Worm (Caenorhabditis elegans) whole organism, L3 larva: ENCODE measurements around the gene ztf-7.

Experiments used
- R02D3.7 ChIP-seq: fragments of 150-350 bp; optimal IDR thresholded peaks from 2 replicates; lab custom pipeline; 2014; ENCODE audit warnings: missing biosample characterization, missing genetic modification characterization
- ZK546.5 ChIP-seq: sonication (generic microtip); optimal IDR thresholded peaks from 2 replicates; lab custom pipeline; 2017; ENCODE audit warnings: missing biosample characterization, missing genetic modification characterization
- aly-2 ChIP-seq: fragments of 150-350 bp; optimal IDR thresholded peaks from 2 replicates; lab custom pipeline; 2014; ENCODE audit warnings: missing biosample characterization, missing genetic modification characterization
- ama-1 ChIP-seq: fragments of 150-350 bp; optimal IDR thresholded peaks from 2 replicates; lab custom pipeline; 2018
- ceh-16 ChIP-seq: sonication (generic microtip); optimal IDR thresholded peaks from 2 replicates; lab custom pipeline; 2017; ENCODE audit warnings: missing biosample characterization, missing genetic modification characterization
- ceh-28 ChIP-seq: fragments of 150-350 bp; optimal IDR thresholded peaks from 2 replicates; lab custom pipeline; 2014; ENCODE audit warnings: missing biosample characterization, missing genetic modification reagents, missing genetic modification characterization
- ceh-82 ChIP-seq: fragments of 150-350 bp; optimal IDR thresholded peaks from 2 replicates; lab custom pipeline; 2014; ENCODE audit warnings: missing biosample characterization, missing genetic modification characterization
- ceh-9 ChIP-seq: sonication (generic microtip); optimal IDR thresholded peaks from 2 replicates; lab custom pipeline; 2018; ENCODE audit warnings: missing biosample characterization, missing genetic modification characterization
- egl-27 ChIP-seq: sonication (generic microtip); optimal IDR thresholded peaks from 4 replicates; lab custom pipeline; 2017; ENCODE audit warnings: missing biosample characterization, missing genetic modification reagents, missing genetic modification characterization
- elt-1 ChIP-seq: fragments of 150-350 bp; optimal IDR thresholded peaks from 2 replicates; lab custom pipeline; 2014; ENCODE audit warnings: missing biosample characterization, missing genetic modification characterization
- eor-1 ChIP-seq, 2 experiments: fragments of 150-350 bp; optimal IDR thresholded peaks; 2 replicates each; lab custom pipeline; 2014 to 2018; ENCODE audit warnings: missing biosample characterization in 2 of 2, missing genetic modification characterization in 2 of 2
- fkh-2 ChIP-seq: fragments of 150-350 bp; optimal IDR thresholded peaks from 2 replicates; lab custom pipeline; 2014; ENCODE audit warnings: missing biosample characterization, missing genetic modification reagents, missing genetic modification characterization
- fos-1 ChIP-seq: fragments of 150-350 bp; optimal IDR thresholded peaks from 2 replicates; lab custom pipeline; 2014; ENCODE audit warnings: missing biosample characterization, missing genetic modification characterization
- hmg-11 ChIP-seq: sonication (generic microtip); optimal IDR thresholded peaks from 2 replicates; lab custom pipeline; 2016; ENCODE audit warnings: missing genetic modification characterization, missing compliant biosample characterization
- jun-1 ChIP-seq: fragments of 150-350 bp; optimal IDR thresholded peaks from 2 replicates; lab custom pipeline; 2014; ENCODE audit warnings: missing biosample characterization, missing genetic modification reagents, missing genetic modification characterization
- lin-15B ChIP-seq: fragments of 150-350 bp; optimal IDR thresholded peaks from 2 replicates; lab custom pipeline; 2014; ENCODE audit warnings: missing biosample characterization, missing genetic modification characterization
- lin-39 ChIP-seq: fragments of 150-350 bp; optimal IDR thresholded peaks from 2 replicates; lab custom pipeline; 2018; ENCODE audit warnings: missing biosample characterization, missing genetic modification reagents, missing genetic modification characterization
- lsy-12 ChIP-seq: sonication (generic microtip); optimal IDR thresholded peaks from 2 replicates; lab custom pipeline; 2016; ENCODE audit warnings: mild to moderate bottlenecking, missing genetic modification characterization, missing compliant biosample characterization
- mdl-1 ChIP-seq: fragments of 150-350 bp; optimal IDR thresholded peaks from 2 replicates; lab custom pipeline; 2014; ENCODE audit warnings: missing biosample characterization, missing genetic modification characterization
- mml-1 ChIP-seq: fragments of 150-350 bp; sonication (generic microtip); optimal IDR thresholded peaks from 3 replicates; lab custom pipeline; 2014; ENCODE audit warnings: missing biosample characterization, missing genetic modification characterization
- nhr-11 ChIP-seq: fragments of 150-350 bp; optimal IDR thresholded peaks from 2 replicates; lab custom pipeline; 2014; ENCODE audit warnings: missing biosample characterization, missing genetic modification characterization
- nhr-12 ChIP-seq: fragments of 150-350 bp; optimal IDR thresholded peaks from 2 replicates; lab custom pipeline; 2014; ENCODE audit warnings: missing biosample characterization, missing genetic modification characterization
- nhr-23 ChIP-seq: fragments of 150-350 bp; optimal IDR thresholded peaks from 2 replicates; lab custom pipeline; 2014; ENCODE audit warnings: missing biosample characterization, missing genetic modification reagents, missing genetic modification characterization
- nhr-237 ChIP-seq: fragments of 150-350 bp; optimal IDR thresholded peaks from 2 replicates; lab custom pipeline; 2014; ENCODE audit warnings: missing biosample characterization, missing genetic modification characterization
- nhr-25 ChIP-seq: sonication (generic microtip); optimal IDR thresholded peaks from 2 replicates; lab custom pipeline; 2017; ENCODE audit warnings: missing biosample characterization, missing genetic modification characterization
- nhr-28 ChIP-seq: fragments of 150-350 bp; optimal IDR thresholded peaks from 2 replicates; lab custom pipeline; 2014; ENCODE audit warnings: missing biosample characterization, missing genetic modification characterization
- pha-4 ChIP-seq: fragments of 150-350 bp; optimal IDR thresholded peaks from 2 replicates; lab custom pipeline; 2014; ENCODE audit warnings: missing biosample characterization, missing genetic modification reagents, missing genetic modification characterization
- pqm-1 ChIP-seq: fragments of 150-350 bp; optimal IDR thresholded peaks from 2 replicates; lab custom pipeline; 2017; ENCODE audit warnings: missing biosample characterization, missing genetic modification characterization, inconsistent platforms
- skn-1 ChIP-seq: fragments of 150-350 bp; optimal IDR thresholded peaks from 2 replicates; lab custom pipeline; 2014; ENCODE audit warnings: missing biosample characterization, missing genetic modification characterization
- snpc-4 ChIP-seq: fragments of 150-350 bp; optimal IDR thresholded peaks from 2 replicates; lab custom pipeline; 2014; ENCODE audit warnings: missing biosample characterization, missing genetic modification characterization
- tbx-2 ChIP-seq: sonication (generic microtip); optimal IDR thresholded peaks from 2 replicates; lab custom pipeline; 2016; ENCODE audit warnings: mild to moderate bottlenecking, missing genetic modification characterization, missing compliant biosample characterization
- unc-62 ChIP-seq: fragments of 150-350 bp; sonication (generic microtip); optimal IDR thresholded peaks from 4 replicates; lab custom pipeline; 2014; ENCODE audit warnings: missing biosample characterization, missing genetic modification reagents, missing genetic modification characterization
- zag-1 ChIP-seq: fragments of 150-350 bp; optimal IDR thresholded peaks from 2 replicates; lab custom pipeline; 2014; ENCODE audit warnings: missing biosample characterization, missing genetic modification characterization
- ztf-11 ChIP-seq: fragments of 150-350 bp; optimal IDR thresholded peaks from 2 replicates; lab custom pipeline; 2014; ENCODE audit warnings: missing biosample characterization, missing genetic modification characterization
- ztf-4 ChIP-seq: fragments of 150-350 bp; optimal IDR thresholded peaks from 2 replicates; lab custom pipeline; 2014; ENCODE audit warnings: missing biosample characterization, missing genetic modification characterization

Gene ztf-7

DNA sequence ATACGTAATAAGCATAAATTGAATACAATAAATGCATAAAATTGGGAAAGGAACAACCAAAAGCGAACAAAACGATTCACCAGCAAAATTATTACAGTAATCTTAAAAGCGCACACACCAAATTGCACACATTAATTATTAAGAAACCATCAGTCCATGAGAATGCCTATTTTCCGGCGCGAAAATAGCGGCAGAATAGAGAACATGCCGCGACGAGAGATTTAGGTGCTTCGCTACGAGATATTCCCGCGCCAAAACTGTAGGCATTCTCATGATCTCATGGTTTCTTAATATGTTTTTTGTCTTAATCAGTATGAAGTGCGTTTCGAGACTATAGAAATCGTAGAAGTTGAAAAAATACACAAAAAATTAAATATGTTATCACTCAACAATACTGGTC is 5.3 kb downstream of the ztf-7 start:
- TF ChIP-seq jun-1 = no peak
- no peak for TF ChIP-seq lin-15B
- no peak for TF ChIP-seq snpc-4 (tag; lab: Kevin White, UChicago)
- no peak for TF ChIP-seq elt-1 (tag; lab: Kevin White, UChicago)
- no peak for TF ChIP-seq mml-1 (tag; lab: Kevin White, UChicago)
- no peak for TF ChIP-seq eor-1 (tag; optimal IDR thresholded peaks at IDR 0.05; lab: Kevin White, UChicago)
- no peak for TF ChIP-seq lin-39
- TF ChIP-seq ceh-28 = no peak
- no peak for TF ChIP-seq nhr-28 (tag; lab: Kevin White, UChicago)
- TF ChIP-seq ama-1 (lab: Kevin White, UChicago) = no peak
- no peak for TF ChIP-seq lsy-12 (tag; lab: Kevin White, UChicago)
- no peak for TF ChIP-seq ztf-4 (tag; lab: Kevin White, UChicago)
- no peak for TF ChIP-seq hmg-11
- no peak for TF ChIP-seq ceh-82 (tag; lab: Kevin White, UChicago)
- TF ChIP-seq zag-1 (tag; lab: Kevin White, UChicago) = no peak
- TF ChIP-seq nhr-23 (tag; lab: Kevin White, UChicago) = no peak
- TF ChIP-seq nhr-11 (tag; lab: Kevin White, UChicago) = no peak

- TF ChIP-seq skn-1 (tag; lab: Kevin White, UChicago) (no peak), ztf-11 (tag; lab: Kevin White, UChicago) (no peak), fos-1 (tag; lab: Kevin White, UChicago) (no peak)
These were observed 6.5 kb downstream of the ztf-7 start, which contains the start of gene F46B6.5 for ce11 chrV:9782969-9783368. TSS of gene F46B6.5 (minus strand) at chrV:9783069.

- TF ChIP-seq pha-4 (tag; lab: Kevin White, UChicago) (no peak), ceh-9 (no peak), zag-1 (tag; lab: Kevin White, UChicago) (no peak), nhr-12 (tag; lab: Kevin White, UChicago) (no peak), fos-1 (tag; lab: Kevin White, UChicago) (no peak), lsy-12 (tag; lab: Kevin White, UChicago) (no peak), ama-1 (lab: Kevin White, UChicago) (no peak), tbx-2 (tag; lab: Kevin White, UChicago) (no peak)
- TF ChIP-seq, all 47 proteins: peak for 0
These were observed 7.5 kb downstream of the ztf-7 start for ce11 chrV:9782045-9782444.

ce11 chrV:9779418-9779817 is 10.1 kb downstream of the ztf-7 start, which contains the start of gene F46B6.4:
TSS of gene F46B6.4 (minus strand) at chrV:9779518.
- TF ChIP-seq egl-27 = no peak
- TF ChIP-seq aly-2 (tag; lab: Kevin White, UChicago) = no peak
- TF ChIP-seq zag-1 (tag; lab: Kevin White, UChicago) = no peak
- TF ChIP-seq, all 47 proteins: peak for 0

DNA sequence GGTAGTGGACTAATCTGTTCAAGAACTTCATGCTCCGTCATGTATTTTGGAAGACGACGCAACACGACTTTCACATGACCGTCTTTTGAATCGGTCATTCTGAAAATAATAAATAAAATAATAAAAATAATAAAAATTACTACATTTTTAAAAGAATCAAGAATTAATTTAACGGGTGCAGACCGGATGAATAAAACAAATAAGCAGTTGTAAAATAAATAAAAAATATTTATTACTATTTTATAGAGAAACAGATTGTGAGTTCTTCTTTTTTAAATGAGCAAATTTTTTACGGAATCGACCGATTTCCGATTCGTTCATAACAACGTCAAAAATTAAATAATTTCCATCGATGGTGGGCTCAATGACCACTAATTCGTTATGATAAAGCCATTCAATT is 11.9 kb downstream of the ztf-7 start, which contains the start of gene smg-4:
Gene smg-4, minus strand, starts transcription at position 101 of the 400 bp plus-strand sequence.
- TF ChIP-seq ceh-16 (tag; lab: Kevin White, UChicago) = no peak
- no peak for TF ChIP-seq nhr-25
- no peak for TF ChIP-seq R02D3.7 (tag; lab: Kevin White, UChicago)
- TF ChIP-seq ZK546.5 (tag; lab: Kevin White, UChicago) = no peak
- TF ChIP-seq skn-1 (tag; lab: Kevin White, UChicago) = no peak
- no peak for TF ChIP-seq pqm-1
- no peak for TF ChIP-seq jun-1
- TF ChIP-seq nhr-237 (tag; lab: Kevin White, UChicago) = no peak
- no peak for TF ChIP-seq lsy-12 (tag; lab: Kevin White, UChicago)
- TF ChIP-seq eor-1 (tag; optimal IDR thresholded peaks at IDR 0.05; lab: Kevin White, UChicago) = no peak
- no peak for TF ChIP-seq nhr-23 (tag; lab: Kevin White, UChicago)
- no peak for TF ChIP-seq unc-62 (GFP tag; lab: Kevin White, UChicago)
- TF ChIP-seq lin-15B = no peak
- TF ChIP-seq ztf-4 (tag; lab: Kevin White, UChicago) = no peak
- TF ChIP-seq zag-1 (tag; lab: Kevin White, UChicago) = no peak
- TF ChIP-seq ama-1 (lab: Kevin White, UChicago) = no peak
- TF ChIP-seq mdl-1 (tag; lab: Kevin White, UChicago) = no peak
- no peak for TF ChIP-seq ceh-82 (tag; lab: Kevin White, UChicago)
- no peak for TF ChIP-seq fkh-2
- no peak for TF ChIP-seq mml-1 (tag; lab: Kevin White, UChicago)
